Fruit fly (Drosophila melanogaster): ENCODE measurements around the gene amd.

The amd gene

dm6 chr2L:19158679-19159551 is 49.0 kb downstream of the amd start (continued):
- TF ChIP-seq CG7963 (GFP tag; IDR thresholded peaks at IDR 0.05; ENCODE audit: partially characterized antibody): no peak
- peak; percentile 25 for TF ChIP-seq Sox102F (GFP tag; optimal IDR thresholded peaks at IDR 0.05)
- TF ChIP-seq E2f2 (GFP tag; IDR thresholded peaks at IDR 0.05): no peak; the same call in 1 of the 2 replicates
- no peak for TF ChIP-seq slp2 (GFP tag; optimal IDR thresholded peaks at IDR 0.05)
- no peak for TF ChIP-seq CG17829 (tag; optimal IDR thresholded peaks at IDR 0.05)
- TF ChIP-seq kay (GFP tag; optimal IDR thresholded peaks at IDR 0.05): no peak
- no peak for TF ChIP-seq NK7.1 (GFP tag; optimal IDR thresholded peaks at IDR 0.05)
- TF ChIP-seq CG34422 (GFP tag; IDR thresholded peaks at IDR 0.05): no peak
- peak; percentile 50 for TF ChIP-seq CG6254 (GFP tag; optimal IDR thresholded peaks at IDR 0.05)
- no peak for TF ChIP-seq CG1024 (GFP tag; IDR thresholded peaks at IDR 0.05)
- TF ChIP-seq trh (GFP tag; optimal IDR thresholded peaks at IDR 0.05): no peak
- peak; percentile 41; the same call in 1 of the 3 replicates for TF ChIP-seq CG11093 (GFP tag; IDR thresholded peaks at IDR 0.05)
- no peak for TF ChIP-seq CG6765 (GFP tag; optimal IDR thresholded peaks at IDR 0.05)
- TF ChIP-seq Deaf1 (tag; optimal IDR thresholded peaks at IDR 0.05): no peak
- TF ChIP-seq CG4404 (GFP tag; IDR thresholded peaks at IDR 0.05): no peak
- TF ChIP-seq CG1233 (GFP tag; optimal IDR thresholded peaks at IDR 0.05): no peak
- peak; percentile 41; the same call in 1 of the 2 replicates for TF ChIP-seq sisA (GFP tag; IDR thresholded peaks at IDR 0.05)
- TF ChIP-seq CG7372 (GFP tag; IDR thresholded peaks at IDR 0.05): 0 out of 2 replicates have a peak, but pooled peaks have one; percentile 36
- TF ChIP-seq CG12391 (tag; optimal IDR thresholded peaks at IDR 0.05): peak; percentile 34
- no peak for TF ChIP-seq D19B (GFP tag; optimal IDR thresholded peaks at IDR 0.05)
- TF ChIP-seq Vsx1 (GFP tag; optimal IDR thresholded peaks at IDR 0.05): peak; percentile 56
- no peak for TF ChIP-seq dm (GFP tag; optimal IDR thresholded peaks at IDR 0.05)
- peak in 1 of 3 experiments; percentile 27 for TF ChIP-seq lola (GFP tag; optimal IDR thresholded peaks at IDR 0.05)
- no peak for TF ChIP-seq Neu2 (GFP tag; optimal IDR thresholded peaks at IDR 0.05; ENCODE audit: borderline replicate concordance)
- TF ChIP-seq CG8359 (GFP tag; optimal IDR thresholded peaks at IDR 0.05; ENCODE audit: borderline replicate concordance): peak; percentile 24
- TF ChIP-seq seq (GFP tag; IDR thresholded peaks at IDR 0.05): no peak
- no peak for TF ChIP-seq CG12219 (GFP tag; optimal IDR thresholded peaks at IDR 0.05)
- no peak for TF ChIP-seq CG12071 (GFP tag; optimal IDR thresholded peaks at IDR 0.05)
- TF ChIP-seq Mrtf (GFP tag; IDR thresholded peaks at IDR 0.05): no peak
- TF ChIP-seq Hr78 (GFP tag; optimal IDR thresholded peaks at IDR 0.05): no peak
- TF ChIP-seq CG6175 (GFP tag; IDR thresholded peaks at IDR 0.05): no peak
- TF ChIP-seq gfzf (GFP tag; optimal IDR thresholded peaks at IDR 0.05): no peak
- TF ChIP-seq chn (GFP tag; optimal IDR thresholded peaks at IDR 0.05): peak; percentile 25
- no peak for TF ChIP-seq dimm (GFP tag; IDR thresholded peaks at IDR 0.05)
- TF ChIP-seq sim (GFP tag; IDR thresholded peaks at IDR 0.05): no peak
- TF ChIP-seq sr (GFP tag; IDR thresholded peaks at IDR 0.05): no peak
- TF ChIP-seq Abd-B (GFP tag; optimal IDR thresholded peaks at IDR 0.05): no peak
- TF ChIP-seq gcm (GFP tag; optimal IDR thresholded peaks at IDR 0.05): no peak
- TF ChIP-seq ewg (GFP tag; optimal IDR thresholded peaks at IDR 0.05): peak; percentile 10
- TF ChIP-seq gro (GFP tag; optimal IDR thresholded peaks at IDR 0.05): no peak
- TF ChIP-seq oc (tag; optimal IDR thresholded peaks at IDR 0.05): no peak
- TF ChIP-seq abd-A (tag; optimal IDR thresholded peaks at IDR 0.05): no peak
- TF ChIP-seq trem (tag; optimal IDR thresholded peaks at IDR 0.05): no peak
- TF ChIP-seq dmrt99B (tag; optimal IDR thresholded peaks at IDR 0.05): peak; percentile 67
- peak; percentile 58 for TF ChIP-seq ind (GFP tag; optimal IDR thresholded peaks at IDR 0.05)
- peak; percentile 16 for TF ChIP-seq wek (GFP tag; optimal IDR thresholded peaks at IDR 0.05)
- TF ChIP-seq CG12104 (GFP tag; optimal IDR thresholded peaks at IDR 0.05): no peak
- TF ChIP-seq Sox100B (GFP tag; optimal IDR thresholded peaks at IDR 0.05): peak; percentile 32
